Worm (Caenorhabditis elegans): ENCODE data around the gene phf-30.

phf-30 gene

DNA sequence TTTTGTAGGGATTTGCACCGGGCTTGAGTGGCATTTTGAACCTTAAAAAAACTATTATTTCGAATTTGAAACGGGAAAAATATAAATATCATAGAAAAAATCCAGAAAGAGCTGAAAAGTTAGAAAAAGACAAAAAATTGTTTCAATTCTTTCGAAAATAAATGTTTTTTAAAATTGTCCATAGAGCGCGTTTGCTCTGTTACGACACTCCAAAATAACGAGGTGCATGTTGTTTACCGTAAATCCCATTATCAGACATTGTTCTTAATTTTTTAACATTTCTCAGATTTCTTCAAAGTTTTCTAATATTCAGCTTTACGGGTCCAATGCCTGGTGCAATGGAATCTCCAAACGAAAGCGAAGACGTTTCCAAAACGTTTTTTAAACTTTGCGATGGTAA, 6.8 kb upstream of the phf-30 start, which contains the start of the genes dnj-22 and natc-1 (continued):
- TF ChIP-seq sdz-12 (GFP tag; optimal IDR thresholded peaks at IDR 0.05) (no peak), unc-39 (tag; optimal IDR thresholded peaks at IDR 0.05) (no peak), ceh-32 (tag; optimal IDR thresholded peaks at IDR 0.05; ENCODE audit: poor library complexity) (no peak), nhr-48 (tag; optimal IDR thresholded peaks at IDR 0.05) (no peak), hlh-30 (tag; optimal IDR thresholded peaks at IDR 0.05; ENCODE audit: insufficient read depth) (peak; percentile 57), F10B5.3 (tag; optimal IDR thresholded peaks at IDR 0.05) (no peak), tra-1 (GFP tag; IDR thresholded peaks at IDR 0.05) (no peak), daf-8 (GFP tag; IDR thresholded peaks at IDR 0.05) (no peak), zip-2 (tag; optimal IDR thresholded peaks at IDR 0.05) (no peak), Y75B8A.6 (GFP tag; IDR thresholded peaks at IDR 0.05) (no peak), lin-38 (GFP tag; IDR thresholded peaks at IDR 0.05) (peak; percentile 97), egl-27 (tag; optimal IDR thresholded peaks at IDR 0.05) (no peak), Y5F2A.4 (GFP tag; optimal IDR thresholded peaks at IDR 0.05) (no peak), lin-15B (tag; optimal IDR thresholded peaks at IDR 0.05) (peak; percentile 4), R02D3.7 (tag; optimal IDR thresholded peaks at IDR 0.05) (peak; percentile 73), mdl-1 (tag; optimal IDR thresholded peaks at IDR 0.05) (peak in 1 of 2 experiments; percentile 42), lin-39 (tag; optimal IDR thresholded peaks at IDR 0.05) (no peak), nhr-237 (tag; optimal IDR thresholded peaks at IDR 0.05) (no peak), zfp-3 (GFP tag; conservative IDR thresholded peaks at IDR 0.05) (no peak), zag-1 (tag; optimal IDR thresholded peaks at IDR 0.05) (no peak), nhr-76 (tag; optimal IDR thresholded peaks at IDR 0.05) (no peak), egl-43 (GFP tag; IDR thresholded peaks at IDR 0.05) (no peak), aha-1 (tag) (no peak), ces-1 (GFP tag; optimal IDR thresholded peaks at IDR 0.05) (peak; percentile 36), madf-9 (GFP tag; conservative IDR thresholded peaks at IDR 0.05) (no peak), lin-29 (GFP tag; IDR thresholded peaks at IDR 0.05) (no peak), T20F7.1 (GFP tag; optimal IDR thresholded peaks at IDR 0.05) (peak; percentile 98), lin-13 (GFP tag; optimal IDR thresholded peaks at IDR 0.05) (peak; percentile 49), madf-5 (GFP tag; IDR thresholded peaks at IDR 0.05) (no peak), ztf-11 (tag; optimal IDR thresholded peaks at IDR 0.05) (no peak), unc-130 (GFP tag; optimal IDR thresholded peaks at IDR 0.05) (peak; percentile 4), ceh-28 (tag; optimal IDR thresholded peaks at IDR 0.05) (no peak), rbr-2 (tag; optimal IDR thresholded peaks at IDR 0.05) (peak; percentile 54), hif-1 (tag; optimal IDR thresholded peaks at IDR 0.05) (peak in 1 of 2 experiments; percentile 19), nhr-6 (tag; optimal IDR thresholded peaks at IDR 0.05) (peak; percentile 59), ztf-7 (tag; optimal IDR thresholded peaks at IDR 0.05) (no peak), dpl-1 (GFP tag; optimal IDR thresholded peaks at IDR 0.05) (peak; percentile 72), dve-1 (tag; optimal IDR thresholded peaks at IDR 0.05; ENCODE audit: insufficient read depth) (peak; percentile 87), nhr-111 (GFP tag; optimal IDR thresholded peaks at IDR 0.05) (no peak), nhr-102 (tag; optimal IDR thresholded peaks at IDR 0.05) (no peak), cey-2 (tag; optimal IDR thresholded peaks at IDR 0.05; ENCODE audit: borderline replicate concordance, insufficient read depth) (no peak), ceh-62 (tag; optimal IDR thresholded peaks at IDR 0.05) (no peak), daf-19 (GFP tag; conservative IDR thresholded peaks at IDR 0.05) (no peak), ceh-44 (GFP tag; IDR thresholded peaks at IDR 0.05) (no peak), T26A8.4 (GFP tag; IDR thresholded peaks at IDR 0.05) (no peak), mes-2 (tag; optimal IDR thresholded peaks at IDR 0.05; ENCODE audit: poor library complexity, severe bottlenecking) (peak; percentile 90), ZK337.2 (GFP tag; IDR thresholded peaks at IDR 0.05) (no peak), nhr-28 (tag; optimal IDR thresholded peaks at IDR 0.05) (peak; percentile 49), dmd-6 (GFP tag; IDR thresholded peaks at IDR 0.05) (no peak), nhr-77 (tag; optimal IDR thresholded peaks at IDR 0.05) (peak; percentile 81), daf-12 (tag; optimal IDR thresholded peaks at IDR 0.05) (no peak), dmd-9 (GFP tag; IDR thresholded peaks at IDR 0.05) (no peak)

All from whole organism, L4 larva.